Worm (Caenorhabditis elegans) whole organism, L4/young adult: ENCODE data around the gene T19C3.7.

Experiments
- W03F9.2 ChIP-seq: fragments of 150-350 bp; optimal IDR thresholded peaks from 2 replicates; lab custom pipeline; 2014; ENCODE audit warnings: missing biosample characterization, missing genetic modification characterization
- him-1 ChIP-seq: sonication (generic microtip); optimal IDR thresholded peaks from 2 replicates; lab custom pipeline; 2016; ENCODE audit warnings: missing genotype, missing genetic modification reagents, missing genetic modification characterization, missing compliant biosample characterization

DNA sequence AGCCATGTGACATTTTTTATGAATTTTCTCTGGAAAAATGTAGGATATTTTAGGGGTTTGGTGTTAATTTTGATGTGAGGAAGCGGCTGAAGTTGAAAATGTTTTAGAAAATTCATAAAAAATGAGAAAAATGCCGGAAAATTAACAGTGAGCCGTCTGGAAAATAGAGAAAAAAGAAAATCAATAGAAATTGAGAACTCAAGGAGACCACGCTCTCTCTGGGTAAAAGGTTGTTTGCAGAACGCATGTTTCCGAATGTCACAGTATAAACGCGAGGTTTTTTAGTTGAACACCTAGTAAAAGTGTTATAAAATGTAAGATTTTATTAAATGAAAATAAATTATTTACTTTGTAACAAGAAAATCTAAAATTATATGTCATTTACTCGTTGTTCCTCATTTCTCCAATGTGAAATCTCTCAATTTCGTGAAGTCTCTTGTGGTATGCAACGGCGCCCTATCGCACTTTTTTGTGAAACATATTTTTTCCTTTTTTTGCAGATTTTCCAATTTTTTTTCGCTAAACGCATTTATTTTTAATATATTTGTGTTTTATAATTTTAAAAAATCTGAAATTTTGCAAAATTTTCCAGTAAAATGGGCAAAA lies 4.3 kb upstream of the T19C3.7 start, which contains the start of the genes tag-266 and tag-267:
- TF ChIP-seq him-1 (tag; lab: Kevin White, UChicago): no peak
- TF ChIP-seq W03F9.2 (tag; lab: Kevin White, UChicago): peak; percentile 76
